Fruit fly (Drosophila melanogaster): Measurements from ENCODE around the gene Pkg21D.

DNA sequence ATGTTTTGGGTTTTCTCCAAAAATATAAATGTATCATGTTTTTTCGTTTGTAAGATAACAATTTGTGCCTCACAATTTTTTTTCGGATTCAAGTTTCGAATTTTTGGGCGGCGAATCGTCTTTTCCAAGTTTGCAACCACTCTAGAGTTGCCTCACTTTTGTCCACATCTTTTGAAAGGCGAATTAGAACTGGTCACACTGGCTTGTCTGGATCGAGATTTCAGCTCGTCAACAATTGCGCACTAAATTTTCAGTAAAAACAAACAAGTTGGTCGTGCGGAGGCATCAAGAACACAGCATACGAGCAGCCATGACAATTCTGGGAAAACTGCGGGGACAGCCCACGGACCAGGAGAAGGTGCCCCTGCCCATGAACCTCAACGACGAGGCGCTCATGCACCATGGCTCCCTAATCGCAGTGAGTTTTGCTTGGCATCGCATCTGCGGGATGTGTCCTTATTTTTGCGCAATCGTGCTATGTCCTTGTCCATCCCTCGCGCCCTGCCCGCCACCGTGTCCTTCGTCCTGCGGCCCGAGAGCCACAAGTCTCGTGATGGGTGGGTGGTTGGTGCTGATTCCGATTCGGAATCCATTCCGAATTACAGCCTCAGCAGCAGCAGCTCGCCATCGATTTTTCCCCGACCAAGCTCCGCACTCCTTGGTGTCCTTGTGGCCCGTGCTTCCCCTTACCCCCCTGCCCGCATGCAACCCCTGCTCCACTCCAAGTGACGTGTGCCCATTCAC is 30.8 kb upstream of the Pkg21D start, which contains the start of gene CG3662:
- TF ChIP-seq Snoo (tag; optimal IDR thresholded peaks at IDR 0.05) (no peak), Pif1A (GFP tag; optimal IDR thresholded peaks at IDR 0.05) (no peak), CG12605 (GFP tag; IDR thresholded peaks at IDR 0.05) (no peak), EcR (GFP tag; optimal IDR thresholded peaks at IDR 0.05) (no peak), CG10348 (GFP tag; IDR thresholded peaks at IDR 0.05) (no peak), gl (tag; optimal IDR thresholded peaks at IDR 0.05) (no peak), CG34367 (tag; optimal IDR thresholded peaks at IDR 0.05) (no peak), CG17806 (tag; optimal IDR thresholded peaks at IDR 0.05) (no peak), Pif1B (GFP tag; optimal IDR thresholded peaks at IDR 0.05) (no peak), CG4496 (GFP tag; IDR thresholded peaks at IDR 0.05) (0 out of 3 replicates have a peak, but pooled peaks have one; percentile 36), CG13204 (GFP tag; optimal IDR thresholded peaks at IDR 0.05) (no peak), CG15710 (tag; optimal IDR thresholded peaks at IDR 0.05) (no peak), fd96Ca (GFP tag; IDR thresholded peaks at IDR 0.05) (no peak), rn (GFP tag; IDR thresholded peaks at IDR 0.05) (no peak)

Measured in whole organism, pupa.